Fruit fly (Drosophila melanogaster) whole organism, embryonic: Measurements from ENCODE around the gene Ugt37A2.

Source experiments
- CG8944 ChIP-seq: fragments of 200-800 bp; sonication (Bioruptor generic); optimal IDR thresholded peaks from 3 replicates; lab custom pipeline; 2016; ENCODE audit warnings: missing biosample characterization, missing genetic modification characterization
- Dek ChIP-seq: fragments of 200-800 bp; sonication (Bioruptor generic); optimal IDR thresholded peaks from 3 replicates; lab custom pipeline; 2019; ENCODE audit warnings: missing biosample characterization, mild to moderate bottlenecking, missing genetic modification characterization, moderate library complexity
- PHDP ChIP-seq: fragments of 200-800 bp; sonication (Bioruptor generic); optimal IDR thresholded peaks from 3 replicates; lab custom pipeline; 2018; ENCODE audit warnings: missing biosample characterization, mild to moderate bottlenecking, missing genetic modification characterization, moderate library complexity
- sna ChIP-seq: fragments of 200-800 bp; sonication (Bioruptor generic); IDR thresholded peaks from 2 replicates; pipeline ENCODE4 v1.3.6; 2022; ENCODE audit warnings: missing biosample characterization, missing genetic modification characterization; ENCODE audit not compliant: partially characterized antibody
- stc ChIP-seq: fragments of 200-800 bp; sonication (Bioruptor generic); IDR thresholded peaks from 2 replicates; pipeline ENCODE4 v1.3.6; 2022; ENCODE audit warnings: missing biosample characterization, missing genetic modification characterization

DNA sequence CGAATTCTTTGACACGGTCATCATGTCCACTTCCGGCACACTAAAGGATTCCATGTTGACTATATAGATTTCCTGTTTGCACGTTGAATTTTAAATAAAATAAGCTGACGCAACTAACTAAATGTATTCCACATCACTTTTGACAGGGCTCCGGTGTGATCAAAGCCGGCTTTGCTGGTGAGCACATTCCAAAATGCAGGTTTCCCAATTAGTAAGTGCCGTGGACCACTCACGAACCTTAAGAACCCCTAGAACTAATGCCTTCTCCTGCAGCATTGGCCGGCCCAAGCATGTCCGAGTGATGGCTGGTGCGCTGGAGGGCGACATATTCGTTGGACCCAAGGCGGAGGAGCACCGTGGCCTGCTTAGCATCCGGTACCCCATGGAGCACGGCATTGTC, 46.9 kb upstream of the Ugt37A2 start, which contains the start of gene CG31347:
- TF ChIP-seq CG8944 (GFP tag; lab: Kevin White, UChicago) (no peak), stc (GFP tag; lab: Robert Waterston, UW) (no peak), sna (GFP tag; lab: Robert Waterston, UW) (no peak), PHDP (tag; lab: Kevin White, UChicago) (no peak), Dek (tag; lab: Kevin White, UChicago) (no peak)
